Fruit fly (Drosophila melanogaster) whole organism, embryonic: ENCODE results near the gene CG31139.

Source experiments
- CG13424 ChIP-seq: fragments of 200-800 bp; sonication (Bioruptor generic); optimal IDR thresholded peaks from 2 replicates; lab custom pipeline; 2019; ENCODE audit warnings: missing biosample characterization, mild to moderate bottlenecking, missing genetic modification characterization, moderate library complexity
- Eip74EF ChIP-seq, 2 experiments: fragments of 200-800 bp in 1 of 2; fragments of >200 bp in 1 of 2; sonication (Bioruptor generic) in 1 of 2; optimal IDR thresholded peaks; 2 replicates each; lab custom pipeline; 2017 to 2019; ENCODE audit warnings: missing biosample characterization in 2 of 2, missing genetic modification characterization in 2 of 2, mild to moderate bottlenecking in 1 of 2, moderate library complexity in 1 of 2
- Gsc ChIP-seq: fragments of 200-800 bp; sonication (Bioruptor generic); IDR thresholded peaks from 2 replicates; pipeline ENCODE4 v1.3.6; 2022; ENCODE audit warnings: missing biosample characterization, missing genetic modification characterization
- ttk ChIP-seq: fragments of 200-800 bp; sonication (Bioruptor generic); IDR thresholded peaks from 2 replicates; pipeline ENCODE4 v2.1.2; 2022; ENCODE audit warnings: missing biosample characterization, missing genetic modification characterization
- twi ChIP-seq: fragments of 200-800 bp; optimal IDR thresholded peaks from 2 replicates; lab custom pipeline; 2019; ENCODE audit warnings: missing biosample characterization, mild to moderate bottlenecking, missing genetic modification characterization, moderate library complexity
- usp ChIP-seq: fragments of >200 bp; optimal IDR thresholded peaks from 2 replicates; lab custom pipeline; 2017; ENCODE audit warnings: missing biosample characterization, missing genetic modification characterization

dm6 chr3R:22745432-22745831, 3.4 kb downstream of the CG31139 start, which contains the start of the genes vret and HP1c:
- TF ChIP-seq Eip74EF (GFP tag; optimal IDR thresholded peaks at IDR 0.05; lab: Kevin White, UChicago) (no peak), ttk (GFP tag; lab: Robert Waterston, UW) (no peak), CG13424 (tag; lab: Kevin White, UChicago) (no peak), usp (GFP tag; lab: Kevin White, UChicago) (no peak), Gsc (GFP tag; lab: Robert Waterston, UW) (no peak), twi (tag; lab: Kevin White, UChicago) (no peak)
